Fruit fly (Drosophila melanogaster) whole organism, embryonic: Measurements from ENCODE around the gene CG13001.

ENCODE experiments used
- Abd-B ChIP-seq: fragments of 200-800 bp; sonication (Bioruptor generic); optimal IDR thresholded peaks from 2 replicates; lab custom pipeline; 2018; ENCODE audit warnings: missing biosample characterization, mild to moderate bottlenecking, missing genetic modification characterization, moderate library complexity
- Ada2b ChIP-seq: fragments of 200-800 bp; sonication (Bioruptor generic); IDR thresholded peaks from 2 replicates; pipeline ENCODE4 v1.3.6; 2022; ENCODE audit warnings: missing biosample characterization, missing genetic modification characterization
- CG15696 ChIP-seq: fragments of 200-800 bp; sonication (Bioruptor generic); optimal IDR thresholded peaks from 2 replicates; lab custom pipeline; 2019; ENCODE audit warnings: missing biosample characterization, mild to moderate bottlenecking, missing genetic modification characterization, moderate library complexity
- CG2120 ChIP-seq: fragments of 200-800 bp; sonication (Bioruptor generic); optimal IDR thresholded peaks from 3 replicates; lab custom pipeline; 2016; ENCODE audit warnings: missing biosample characterization, missing genetic modification characterization
- CG2712 ChIP-seq: fragments of 200-800 bp; optimal IDR thresholded peaks from 3 replicates; lab custom pipeline; 2019; ENCODE audit warnings: missing biosample characterization, mild to moderate bottlenecking, missing genetic modification characterization, moderate library complexity
- CG32532 ChIP-seq: fragments of 200-800 bp; sonication (Bioruptor generic); IDR thresholded peaks from 2 replicates; pipeline ENCODE4 v1.3.6; 2022; ENCODE audit warnings: missing biosample characterization, missing genetic modification characterization
- CG32772 ChIP-seq: fragments of 200-800 bp; sonication (Bioruptor generic); IDR thresholded peaks from 2 replicates; pipeline ENCODE4 v1.3.6; 2022; ENCODE audit warnings: missing biosample characterization, missing genetic modification characterization
- CG6854 ChIP-seq: fragments of 200-800 bp; sonication (Bioruptor generic); optimal IDR thresholded peaks from 3 replicates; lab custom pipeline; 2017; ENCODE audit warnings: missing biosample characterization, mild to moderate bottlenecking, missing genetic modification characterization
- CG8290 ChIP-seq, 3 experiments: fragments of 200-800 bp; sonication (Bioruptor generic); optimal IDR thresholded peaks; 2 replicates each; lab custom pipeline; 2016 to 2019; ENCODE audit warnings: missing biosample characterization in 3 of 3, missing genetic modification characterization in 3 of 3, mild to moderate bottlenecking in 2 of 3, moderate library complexity in 1 of 3
- CG9727 ChIP-seq: fragments of 200-800 bp; sonication (Bioruptor generic); optimal IDR thresholded peaks from 3 replicates; lab custom pipeline; 2017; ENCODE audit warnings: missing biosample characterization, mild to moderate bottlenecking, missing genetic modification characterization
- D ChIP-seq, 2 experiments: fragments of 200-800 bp in 1 of 2; fragments of >200 bp in 1 of 2; sonication (Bioruptor generic) in 1 of 2; optimal IDR thresholded peaks; 2 replicates in 1 of 2; 3 replicates in 1 of 2; lab custom pipeline; 2017; ENCODE audit warnings: mild to moderate bottlenecking in 1 of 2, missing biosample characterization in 1 of 2, missing genetic modification characterization in 1 of 2, missing genetic modification reagents in 1 of 2
- Doc2 ChIP-seq: fragments of 200-800 bp; sonication (Bioruptor generic); IDR thresholded peaks from 2 replicates; pipeline ENCODE4 v1.3.6; 2022; ENCODE audit warnings: missing biosample characterization, missing genetic modification characterization
- HLH3B ChIP-seq: fragments of 200-800 bp; sonication (Bioruptor generic); IDR thresholded peaks from 2 replicates; pipeline ENCODE4 v1.3.6; 2022; ENCODE audit warnings: missing biosample characterization, missing genetic modification characterization
- HmgD ChIP-seq: fragments of 200-800 bp; sonication (Bioruptor generic); optimal IDR thresholded peaks from 3 replicates; lab custom pipeline; 2016; ENCODE audit warnings: missing biosample characterization, missing genetic modification characterization
- Hsf ChIP-seq: fragments of 200-800 bp; sonication (Bioruptor generic); optimal IDR thresholded peaks from 3 replicates; lab custom pipeline; 2016; ENCODE audit warnings: missing biosample characterization, missing genetic modification characterization
- Jarid2 ChIP-seq: fragments of 200-800 bp; sonication (Bioruptor generic); optimal IDR thresholded peaks from 3 replicates; lab custom pipeline; 2017; ENCODE audit warnings: mild to moderate bottlenecking, missing biosample characterization, missing genetic modification reagents, missing genetic modification characterization
- Med ChIP-seq: fragments of 200-800 bp; sonication (Bioruptor generic); peaks from one replicate; lab custom pipeline; 2016; ENCODE audit warnings: missing biosample characterization, missing genetic modification characterization, mild to moderate bottlenecking, inconsistent platforms, moderate library complexity
- Meics ChIP-seq: fragments of 200-800 bp; sonication (Bioruptor generic); optimal IDR thresholded peaks from 2 replicates; lab custom pipeline; 2017; ENCODE audit warnings: missing biosample characterization, mild to moderate bottlenecking, missing genetic modification characterization
- Oli ChIP-seq: fragments of 200-800 bp; sonication (Bioruptor generic); optimal IDR thresholded peaks from 2 replicates; lab custom pipeline; 2018; ENCODE audit warnings: missing biosample characterization, mild to moderate bottlenecking, missing genetic modification characterization, moderate library complexity
- Ssrp ChIP-seq: fragments of 200-800 bp; sonication (Bioruptor generic); optimal IDR thresholded peaks from 2 replicates; lab custom pipeline; 2018; ENCODE audit warnings: missing biosample characterization, mild to moderate bottlenecking, missing genetic modification characterization, moderate library complexity
- Xbp1 ChIP-seq: fragments of 200-800 bp; sonication (Bioruptor generic); optimal IDR thresholded peaks from 3 replicates; lab custom pipeline; 2016; ENCODE audit warnings: missing biosample characterization, mild to moderate bottlenecking, missing genetic modification characterization
- Xrp1 ChIP-seq: fragments of 200-800 bp; sonication (Bioruptor generic); IDR thresholded peaks from 2 replicates; pipeline ENCODE4 v1.3.6; 2022; ENCODE audit warnings: missing biosample characterization, missing genetic modification characterization
- aop ChIP-seq: fragments of 200-800 bp; sonication (Bioruptor generic); IDR thresholded peaks from 2 replicates; pipeline ENCODE4 v1.3.6; 2022; ENCODE audit warnings: missing biosample characterization, missing genetic modification characterization
- dysf ChIP-seq: fragments of 200-800 bp; sonication (Bioruptor generic); IDR thresholded peaks from 3 replicates; pipeline ENCODE4 v1.3.6; 2022; ENCODE audit warnings: missing biosample characterization, missing genetic modification characterization
- hkb ChIP-seq, 2 experiments: fragments of 200-800 bp in 1 of 2; fragments of >200 bp in 1 of 2; sonication (Bioruptor generic) in 1 of 2; IDR thresholded peaks in 1 of 2; optimal IDR thresholded peaks in 1 of 2; 2 replicates each; pipeline versions ENCODE4 v1.3.6 to Lab custom; 2017 to 2022; ENCODE audit warnings: missing biosample characterization in 1 of 2, missing genetic modification characterization in 1 of 2
- insv ChIP-seq, 2 experiments: fragments of 200-800 bp; sonication (Bioruptor generic); optimal IDR thresholded peaks; 3 replicates each; lab custom pipeline; 2016 to 2018; ENCODE audit warnings: missing biosample characterization in 2 of 2, missing genetic modification characterization in 2 of 2
- inv ChIP-seq: fragments of 200-800 bp; sonication (Bioruptor generic); IDR thresholded peaks from 2 replicates; pipeline ENCODE4 v1.3.6; 2022; ENCODE audit warnings: missing biosample characterization, missing genetic modification characterization; ENCODE audit not compliant: partially characterized antibody
- kni ChIP-seq: fragments of 200-800 bp; sonication (Bioruptor generic); optimal IDR thresholded peaks from 3 replicates; lab custom pipeline; 2017; ENCODE audit warnings: mild to moderate bottlenecking, missing biosample characterization, missing genetic modification reagents, missing genetic modification characterization
- maf-S ChIP-seq: fragments of 200-800 bp; sonication (Bioruptor generic); optimal IDR thresholded peaks from 2 replicates; lab custom pipeline; 2016; ENCODE audit warnings: missing biosample characterization, missing genetic modification characterization
- phol ChIP-seq: fragments of 200-800 bp; sonication (Bioruptor generic); optimal IDR thresholded peaks from 3 replicates; lab custom pipeline; 2018; ENCODE audit warnings: missing biosample characterization, mild to moderate bottlenecking, missing genetic modification characterization, moderate library complexity
- pnt ChIP-seq: fragments of 200-800 bp; sonication (Bioruptor generic); optimal IDR thresholded peaks from 3 replicates; lab custom pipeline; 2016; ENCODE audit warnings: missing biosample characterization, missing genetic modification characterization
- prd ChIP-seq, 3 experiments: fragments of >200 bp in 2 of 3; fragments of 200-800 bp in 1 of 3; sonication (Bioruptor generic) in 1 of 3; optimal IDR thresholded peaks in 2 of 3; IDR thresholded peaks in 1 of 3; 2 replicates in 2 of 3; 3 replicates in 1 of 3; pipeline versions ENCODE4 v1.3.6 to Lab custom; 2017 to 2022; ENCODE audit warnings: missing biosample characterization in 1 of 3, missing genetic modification characterization in 1 of 3
- pros ChIP-seq: fragments of 200-800 bp; sonication (Bioruptor generic); optimal IDR thresholded peaks from 3 replicates; lab custom pipeline; 2019; ENCODE audit warnings: missing biosample characterization, mild to moderate bottlenecking, missing genetic modification characterization, moderate library complexity
- shn ChIP-seq: fragments of 200-800 bp; sonication (Bioruptor generic); optimal IDR thresholded peaks from 3 replicates; lab custom pipeline; 2016; ENCODE audit warnings: missing biosample characterization, missing genetic modification characterization
- slbo ChIP-seq: fragments of 200-800 bp; sonication (Bioruptor generic); IDR thresholded peaks from 2 replicates; pipeline ENCODE4 v1.3.6; 2022; ENCODE audit warnings: missing biosample characterization, missing genetic modification characterization
- slp2 ChIP-seq: fragments of 200-800 bp; sonication (Bioruptor generic); optimal IDR thresholded peaks from 2 replicates; lab custom pipeline; 2016; ENCODE audit warnings: missing biosample characterization, missing genetic modification characterization
- z ChIP-seq: fragments of 200-800 bp; sonication (Bioruptor generic); IDR thresholded peaks from 3 replicates; pipeline ENCODE4 v1.3.6; 2022; ENCODE audit warnings: missing biosample characterization, missing genetic modification characterization

CG13001 gene

DNA sequence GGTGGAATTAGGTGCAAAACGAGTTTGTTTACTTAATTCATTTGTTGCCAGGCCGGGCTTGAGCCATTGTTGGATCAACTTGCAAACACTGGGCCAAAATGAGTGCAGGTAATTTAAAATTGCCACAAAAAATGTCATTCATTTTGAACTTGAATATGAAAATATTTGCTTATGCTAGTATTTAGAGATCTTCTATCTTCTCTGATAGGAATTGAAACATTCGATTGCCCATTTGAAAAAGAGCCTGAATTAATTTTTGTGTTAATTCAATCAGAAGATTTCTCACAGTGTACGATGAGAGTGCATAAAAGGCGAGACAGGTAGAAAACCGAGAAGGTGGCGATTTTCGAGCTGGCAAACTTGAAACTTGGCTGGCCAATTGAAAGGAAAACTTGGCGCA, 23.9 kb upstream of the CG13001 start (continued):
- TF ChIP-seq Hsf (GFP tag; lab: Kevin White, UChicago) (no peak), slp2 (GFP tag; lab: Kevin White, UChicago) (no peak), Xbp1 (peak; percentile 3), prd (optimal IDR thresholded peaks at IDR 0.05; lab: Kevin White, UChicago) (no peak), prd (GFP tag; IDR thresholded peaks at IDR 0.05; lab: Robert Waterston, UW) (peak; percentile 25; the same call in 1 of the 3 replicates), Oli (peak; percentile 29), CG15696 (no peak), CG32532 (GFP tag; lab: Robert Waterston, UW) (peak; percentile 40; the same call in 1 of the 2 replicates), shn (GFP tag; lab: Kevin White, UChicago) (no peak), inv (GFP tag; lab: Robert Waterston, UW) (no peak), insv (GFP tag; optimal IDR thresholded peaks at IDR 0.05; lab: Kevin White, UChicago) (no peak), HmgD (no peak), CG9727 (GFP tag; lab: Kevin White, UChicago) (peak; percentile 22), slbo (GFP tag; lab: Robert Waterston, UW) (no peak), Xrp1 (GFP tag; lab: Robert Waterston, UW) (0 out of 2 replicates have a peak, but pooled peaks have one; percentile 14), phol (tag; lab: Kevin White, UChicago) (peak; percentile 14), kni (no peak), Abd-B (no peak), Meics (GFP tag; lab: Kevin White, UChicago) (peak; percentile 7), aop (no peak), dysf (GFP tag; lab: Robert Waterston, UW) (peak; percentile 42; the same call in 1 of the 3 replicates), CG2120 (GFP tag; lab: Kevin White, UChicago) (peak; percentile 18), Med (GFP tag; lab: Kevin White, UChicago) (peak; percentile 79), Ada2b (GFP tag; lab: Robert Waterston, UW) (no peak), pnt (GFP tag; lab: Kevin White, UChicago) (no peak), CG2712 (tag; lab: Kevin White, UChicago) (peak; percentile 6), Doc2 (GFP tag; lab: Robert Waterston, UW) (no peak), CG32772 (no peak), Jarid2 (GFP tag; lab: Kevin White, UChicago) (no peak), HLH3B (0 out of 2 replicates have a peak, but pooled peaks have one; percentile 22), hkb (optimal IDR thresholded peaks at IDR 0.05; lab: Kevin White, UChicago) (no peak), hkb (GFP tag; IDR thresholded peaks at IDR 0.05; lab: Robert Waterston, UW) (0 out of 2 replicates have a peak, but pooled peaks have one; percentile 24)
- TF ChIP-seq, all 482 proteins: peak for 32

DNA sequence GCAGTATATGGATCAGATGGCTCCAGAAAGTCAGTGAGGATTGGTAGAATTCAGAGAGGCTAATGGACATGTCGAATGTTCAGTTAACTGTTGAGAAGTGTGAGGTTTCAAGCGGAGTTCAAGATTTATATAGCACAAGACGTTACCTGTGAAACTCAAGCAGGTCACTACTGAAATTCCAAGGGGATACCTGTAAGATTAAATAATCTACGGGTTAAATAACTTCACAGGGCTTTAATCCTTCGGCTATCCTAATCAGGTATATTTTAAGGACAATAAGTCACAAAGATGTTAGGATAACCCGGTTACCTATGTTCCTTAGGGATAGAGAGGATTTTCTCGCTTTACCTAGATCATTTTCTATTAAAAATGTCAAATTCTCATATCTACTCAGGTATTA, 5.7 kb upstream of the CG13001 start, which contains the start of gene CG13000:
Gene CG13000, minus strand, starts transcription at position 101 of the 400 bp plus-strand sequence.
- TF ChIP-seq CG8290 (GFP tag; optimal IDR thresholded peaks at IDR 0.05; lab: Kevin White, UChicago) (no peak), CG8290 (tag; optimal IDR thresholded peaks at IDR 0.05; lab: Kevin White, UChicago) (no peak), z (GFP tag; lab: Robert Waterston, UW) (no peak), maf-S (GFP tag; lab: Kevin White, UChicago) (no peak), CG6854 (no peak), D (optimal IDR thresholded peaks at IDR 0.05; lab: Kevin White, UChicago) (no peak), D (GFP tag; optimal IDR thresholded peaks at IDR 0.05; lab: Kevin White, UChicago) (no peak), CG32532 (GFP tag; lab: Robert Waterston, UW) (no peak), Ssrp (tag; lab: Kevin White, UChicago) (no peak), pros (GFP tag; lab: Kevin White, UChicago) (no peak)
